Worm (Caenorhabditis elegans) whole organism, L1 larva: ENCODE results near the gene cyp-35A5.
A peak's percentile ranks its signal among the peaks of the same experiment; 100 is the strongest.

Experiments
- aha-1 ChIP-seq: fragments of 150-350 bp; optimal IDR thresholded peaks from 2 replicates; lab custom pipeline; 2014; ENCODE audit warnings: missing biosample characterization, missing genetic modification characterization
- ces-1 ChIP-seq: fragments of 150-350 bp; optimal IDR thresholded peaks from 2 replicates; lab custom pipeline; 2014; ENCODE audit warnings: missing biosample characterization, missing genetic modification reagents, missing genetic modification characterization
- dpl-1 ChIP-seq, 3 experiments: fragments of 150-350 bp in 2 of 3; sonication (generic microtip) in 1 of 3; optimal IDR thresholded peaks; 2 replicates each; lab custom pipeline; 2014 to 2017; ENCODE audit warnings: missing biosample characterization in 3 of 3, missing genetic modification characterization in 3 of 3, missing genetic modification reagents in 3 of 3
- efl-1 ChIP-seq, 4 experiments: fragments of 150-350 bp; optimal IDR thresholded peaks in 3 of 4; peaks in 1 of 4; 1 replicate in 1 of 4; 2 replicates in 3 of 4; lab custom pipeline; 2014; ENCODE audit warnings: missing biosample characterization in 2 of 4, missing genetic modification characterization in 2 of 4, missing genetic modification reagents in 2 of 4
- hlh-4 ChIP-seq: sonication (generic microtip); optimal IDR thresholded peaks from 2 replicates; lab custom pipeline; 2016; ENCODE audit warnings: mild to moderate bottlenecking, missing genetic modification characterization, missing compliant biosample characterization
- lin-15B ChIP-seq: fragments of 150-350 bp; sonication (generic microtip); optimal IDR thresholded peaks from 3 replicates; lab custom pipeline; 2014; ENCODE audit warnings: missing biosample characterization, missing genetic modification characterization
- lin-39 ChIP-seq: fragments of 150-350 bp; optimal IDR thresholded peaks from 2 replicates; lab custom pipeline; 2014; ENCODE audit warnings: missing biosample characterization, missing genetic modification reagents, missing genetic modification characterization
- mdl-1 ChIP-seq, 2 experiments: fragments of 150-350 bp; optimal IDR thresholded peaks; 2 replicates each; lab custom pipeline; 2014 to 2017; ENCODE audit warnings: missing biosample characterization in 2 of 2, missing genetic modification characterization in 2 of 2, inconsistent platforms in 1 of 2
- nhr-12 ChIP-seq: sonication (generic microtip); optimal IDR thresholded peaks from 2 replicates; lab custom pipeline; 2017; ENCODE audit warnings: missing biosample characterization, missing genetic modification characterization
- nhr-76 ChIP-seq: sonication (generic microtip); optimal IDR thresholded peaks from 2 replicates; lab custom pipeline; 2017; ENCODE audit warnings: missing biosample characterization, missing genetic modification characterization
- nhr-84 ChIP-seq: sonication (generic microtip); optimal IDR thresholded peaks from 2 replicates; lab custom pipeline; 2017; ENCODE audit warnings: missing biosample characterization, missing genetic modification characterization
- zag-1 ChIP-seq: fragments of 150-350 bp; optimal IDR thresholded peaks from 2 replicates; lab custom pipeline; 2014; ENCODE audit warnings: missing biosample characterization, missing genetic modification characterization

- TF ChIP-seq nhr-12 (tag; lab: Kevin White, UChicago): no peak
- TF ChIP-seq efl-1 (optimal IDR thresholded peaks at IDR 0.05; lab: Kevin White, UChicago): no peak
- TF ChIP-seq efl-1 (GFP tag; optimal IDR thresholded peaks at IDR 0.05 in 1 of 2; lab: Kevin White, UChicago): peak in 1 of 2 experiments; percentile 36
- TF ChIP-seq lin-15B (tag; lab: Kevin White, UChicago): no peak
- TF ChIP-seq dpl-1 (GFP tag; optimal IDR thresholded peaks at IDR 0.05; lab: Kevin White, UChicago): no peak
- TF ChIP-seq lin-39 (tag; lab: Kevin White, UChicago): no peak
- TF ChIP-seq mdl-1 (tag; optimal IDR thresholded peaks at IDR 0.05; lab: Kevin White, UChicago): no peak
- TF ChIP-seq zag-1 (tag; lab: Kevin White, UChicago): no peak
- TF ChIP-seq aha-1 (tag; lab: Kevin White, UChicago): no peak
- TF ChIP-seq nhr-84: no peak
- TF ChIP-seq nhr-76 (tag; lab: Kevin White, UChicago): no peak
- TF ChIP-seq hlh-4 (tag; lab: Kevin White, UChicago): no peak
- TF ChIP-seq ces-1 (GFP tag; lab: Kevin White, UChicago): no peak
Measured at ce11 chrV:3921635-3922034, 14.5 kb upstream of the cyp-35A5 start, which contains the start of gene srx-65.
